Worm (Caenorhabditis elegans) whole organism, L4 larva: ENCODE results near the gene srt-29.

Experiments used
- ceh-32 ChIP-seq: sonication (generic microtip); optimal IDR thresholded peaks from 2 replicates; lab custom pipeline; 2016; ENCODE audit warnings: mild to moderate bottlenecking, missing genetic modification characterization, missing compliant biosample characterization; ENCODE audit not compliant: poor library complexity
- daf-16 ChIP-seq, 3 experiments: sonication (generic microtip); optimal IDR thresholded peaks; 2 replicates each; lab custom pipeline; 2016 to 2017; ENCODE audit warnings: missing genetic modification characterization in 3 of 3, missing genetic modification reagents in 3 of 3, mild to moderate bottlenecking in 2 of 3, missing compliant biosample characterization in 2 of 3, missing biosample characterization in 1 of 3, moderate library complexity in 1 of 3
- fkh-10 ChIP-seq: fragments of 150-350 bp; optimal IDR thresholded peaks from 2 replicates; lab custom pipeline; 2014; ENCODE audit warnings: missing biosample characterization, missing genetic modification reagents, missing genetic modification characterization
- hlh-30 ChIP-seq: sonication (generic microtip); optimal IDR thresholded peaks from 2 replicates; lab custom pipeline; 2017; ENCODE audit warnings: antibody characterized with exemption, mild to moderate bottlenecking, missing genetic modification characterization, missing compliant biosample characterization; ENCODE audit not compliant: insufficient read depth
- mdl-1 ChIP-seq, 2 experiments: fragments of 150-350 bp in 1 of 2; sonication (generic microtip) in 1 of 2; optimal IDR thresholded peaks; 2 replicates each; lab custom pipeline; 2014 to 2017; ENCODE audit warnings: missing biosample characterization in 2 of 2, missing genetic modification characterization in 2 of 2
- nhr-11 ChIP-seq: fragments of 150-350 bp; optimal IDR thresholded peaks from 2 replicates; lab custom pipeline; 2014; ENCODE audit warnings: missing biosample characterization, missing genetic modification characterization
- nhr-111 ChIP-seq: fragments of 200-800 bp; sonication (Bioruptor generic); optimal IDR thresholded peaks from 2 replicates; lab custom pipeline; 2018; ENCODE audit warnings: mild to moderate bottlenecking, missing genetic modification characterization, missing compliant biosample characterization
- nhr-237 ChIP-seq: sonication (generic microtip); optimal IDR thresholded peaks from 2 replicates; lab custom pipeline; 2017; ENCODE audit warnings: missing biosample characterization, missing genetic modification characterization
- snpc-4 ChIP-seq: fragments of 150-350 bp; optimal IDR thresholded peaks from 2 replicates; lab custom pipeline; 2014; ENCODE audit warnings: missing biosample characterization, missing genetic modification characterization
- zag-1 ChIP-seq: fragments of 150-350 bp; optimal IDR thresholded peaks from 2 replicates; lab custom pipeline; 2014; ENCODE audit warnings: missing biosample characterization, missing genetic modification characterization
- zfp-2 ChIP-seq: sonication (generic microtip); optimal IDR thresholded peaks from 2 replicates; lab custom pipeline; 2016; ENCODE audit warnings: mild to moderate bottlenecking, missing genetic modification characterization, missing compliant biosample characterization
- zip-11 ChIP-seq: fragments of 200-800 bp; sonication (Bioruptor generic); IDR thresholded peaks from 2 replicates; pipeline ENCODE4 v1.3.6; 2022; ENCODE audit warnings: missing genetic modification characterization, missing compliant biosample characterization

- TF ChIP-seq fkh-10 (GFP tag; lab: Kevin White, UChicago) (no peak), zfp-2 (tag; lab: Kevin White, UChicago) (no peak), nhr-237 (tag; lab: Kevin White, UChicago) (no peak), nhr-11 (tag; lab: Kevin White, UChicago) (no peak), snpc-4 (tag; lab: Kevin White, UChicago) (no peak), ceh-32 (tag; lab: Kevin White, UChicago) (no peak), zag-1 (no peak), daf-16 (GFP tag; optimal IDR thresholded peaks at IDR 0.05; lab: Kevin White, UChicago) (no peak), daf-16 (tag; optimal IDR thresholded peaks at IDR 0.05; lab: Kevin White, UChicago) (no peak), hlh-30 (no peak), mdl-1 (tag; optimal IDR thresholded peaks at IDR 0.05; lab: Kevin White, UChicago) (no peak), nhr-111 (no peak), zip-11 (GFP tag; lab: Robert Waterston, UW) (no peak)
Measured at ce11 chrV:2690948-2691347, 28.0 kb downstream of the srt-29 start.
